Worm (Caenorhabditis elegans): ENCODE results near the gene C55C3.4.

DNA sequence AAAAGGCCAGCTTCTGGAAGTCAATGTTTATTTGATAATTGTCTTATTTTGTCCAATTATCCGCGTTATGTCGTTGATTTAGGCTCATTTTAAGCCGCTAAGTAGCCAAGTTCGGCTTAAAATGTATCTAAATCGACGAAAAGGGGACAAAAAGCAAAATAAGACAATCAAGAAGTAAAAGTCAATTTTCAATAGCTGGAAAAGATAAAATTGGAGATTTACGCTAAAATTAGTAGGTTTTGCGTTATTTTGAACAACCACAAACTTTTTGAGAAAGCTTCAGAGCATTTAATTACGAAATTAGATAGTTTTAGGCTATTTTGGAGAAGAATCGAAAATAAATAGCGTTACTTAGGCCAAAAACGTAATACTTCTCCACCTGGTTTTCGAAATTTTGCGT is 15.1 kb downstream of the C55C3.4 start:
- TF ChIP-seq ZK546.5 (tag; optimal IDR thresholded peaks at IDR 0.05) (no peak), aly-2 (tag; optimal IDR thresholded peaks at IDR 0.05) (no peak), sma-9 (GFP tag; optimal IDR thresholded peaks at IDR 0.05) (no peak), sma-9 (tag; optimal IDR thresholded peaks at IDR 0.05) (no peak), nhr-12 (tag; optimal IDR thresholded peaks at IDR 0.05) (no peak), sem-4 (tag; optimal IDR thresholded peaks at IDR 0.05) (no peak), ztf-11 (tag; optimal IDR thresholded peaks at IDR 0.05) (no peak), unc-39 (tag; optimal IDR thresholded peaks at IDR 0.05) (no peak), unc-62 (GFP tag; optimal IDR thresholded peaks at IDR 0.05) (no peak), ztf-1 (GFP tag; conservative IDR thresholded peaks at IDR 0.05) (no peak), ama-1 (optimal IDR thresholded peaks at IDR 0.05) (no peak), mdl-1 (tag; optimal IDR thresholded peaks at IDR 0.05) (no peak), lin-13 (GFP tag; optimal IDR thresholded peaks at IDR 0.05) (no peak)
